Fruit fly (Drosophila melanogaster) whole organism, pupa: ENCODE results near the gene Cpr72Ec.

ENCODE experiments used
- CG14655 ChIP-seq: fragments of 200-800 bp; sonication (Bioruptor generic); optimal IDR thresholded peaks from 3 replicates; lab custom pipeline; 2017; ENCODE audit warnings: mild to moderate bottlenecking, missing biosample characterization, missing genetic modification reagents, missing genetic modification characterization
- CG9948 ChIP-seq: fragments of 200-800 bp; sonication (Bioruptor generic); optimal IDR thresholded peaks from 2 replicates; lab custom pipeline; 2018; ENCODE audit warnings: missing biosample characterization, mild to moderate bottlenecking, missing genetic modification characterization, moderate library complexity
- EcR ChIP-seq: fragments of 200-800 bp; sonication (Bioruptor generic); optimal IDR thresholded peaks from 3 replicates; lab custom pipeline; 2019; ENCODE audit warnings: missing biosample characterization, missing genetic modification characterization, mild to moderate bottlenecking, moderate library complexity, missing genetic modification reagents
- Pif1A ChIP-seq: fragments of 200-800 bp; sonication (Bioruptor generic); optimal IDR thresholded peaks from 3 replicates; lab custom pipeline; 2016; ENCODE audit warnings: missing biosample characterization, missing genetic modification characterization
- rn ChIP-seq: fragments of 200-800 bp; sonication (Bioruptor generic); IDR thresholded peaks from 2 replicates; pipeline ENCODE4 v1.3.6; 2022; ENCODE audit warnings: missing biosample characterization, missing genetic modification characterization

DNA sequence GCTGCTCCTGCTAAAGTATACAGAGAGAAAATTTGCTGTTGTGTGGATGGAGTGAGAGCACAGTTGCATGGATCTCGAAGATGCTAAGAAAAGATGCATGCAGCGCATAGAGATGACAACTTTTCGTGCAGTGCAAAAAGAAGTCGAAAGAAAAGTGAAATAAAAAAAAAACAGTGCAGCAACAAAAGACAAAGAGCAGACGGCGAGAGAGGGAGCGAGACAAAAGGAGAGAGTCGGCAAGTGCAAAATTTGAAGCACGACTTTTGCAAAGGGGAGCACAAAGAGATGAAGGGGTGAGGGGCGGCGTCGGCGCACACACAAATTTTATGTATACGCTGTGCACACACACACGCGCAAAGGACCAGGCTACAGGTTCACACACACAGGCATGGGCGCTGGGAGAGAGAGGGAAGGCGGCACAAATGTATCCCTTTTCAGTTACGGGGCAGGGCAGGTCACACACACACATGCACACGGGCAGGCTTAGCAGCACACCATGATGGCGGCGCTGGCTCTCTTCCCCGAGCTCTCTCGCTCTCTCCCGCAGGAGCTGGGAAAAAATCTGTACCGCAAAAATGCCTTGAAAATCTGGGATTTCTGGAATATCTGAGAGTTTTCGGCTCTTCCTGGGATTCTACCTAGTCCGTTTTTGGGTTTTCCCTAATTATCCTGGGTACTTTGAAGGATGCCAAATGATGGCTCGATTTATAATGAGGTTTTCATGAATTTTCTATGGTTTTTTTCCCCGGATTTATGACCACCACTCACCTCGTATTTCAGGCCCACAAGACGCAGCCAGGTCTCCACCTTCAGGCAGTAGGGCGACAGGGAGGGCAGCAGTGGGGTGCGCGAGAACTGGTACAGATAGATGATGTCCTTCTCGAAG is 43.3 kb upstream of the Cpr72Ec start:
- TF ChIP-seq Pif1A (peak; percentile 94), CG14655 (GFP tag; lab: Kevin White, UChicago) (peak; percentile 87), EcR (GFP tag; lab: Kevin White, UChicago) (peak; percentile 78), rn (GFP tag; lab: Robert Waterston, UW) (peak; percentile 45; the same call in 1 of the 2 replicates), CG9948 (peak; percentile 72)
